Fruit fly (Drosophila melanogaster): ENCODE measurements around the gene CG32603.
A peak's percentile ranks its signal among the peaks of the same experiment; 100 is the strongest.

Gene CG32603

dm6 chrX:14221995-14222394 lies 37.6 kb downstream of the CG32603 start:
- no peak for TF ChIP-seq bab1 (GFP tag; optimal IDR thresholded peaks at IDR 0.05)
- TF ChIP-seq CG33017 (tag; optimal IDR thresholded peaks at IDR 0.05) = no peak
- no peak for TF ChIP-seq Clk (GFP tag; optimal IDR thresholded peaks at IDR 0.05)
- TF ChIP-seq tj (GFP tag; optimal IDR thresholded peaks at IDR 0.05) = peak; percentile 6
- no peak for TF ChIP-seq CG7101 (tag; optimal IDR thresholded peaks at IDR 0.05)
- TF ChIP-seq CG5204 (GFP tag; optimal IDR thresholded peaks at IDR 0.05) = no peak
- no peak for TF ChIP-seq cic (GFP tag; optimal IDR thresholded peaks at IDR 0.05)
- no peak for TF ChIP-seq pad (GFP tag; optimal IDR thresholded peaks at IDR 0.05)
- no peak for TF ChIP-seq ovo (GFP tag; optimal IDR thresholded peaks at IDR 0.05)

DNA sequence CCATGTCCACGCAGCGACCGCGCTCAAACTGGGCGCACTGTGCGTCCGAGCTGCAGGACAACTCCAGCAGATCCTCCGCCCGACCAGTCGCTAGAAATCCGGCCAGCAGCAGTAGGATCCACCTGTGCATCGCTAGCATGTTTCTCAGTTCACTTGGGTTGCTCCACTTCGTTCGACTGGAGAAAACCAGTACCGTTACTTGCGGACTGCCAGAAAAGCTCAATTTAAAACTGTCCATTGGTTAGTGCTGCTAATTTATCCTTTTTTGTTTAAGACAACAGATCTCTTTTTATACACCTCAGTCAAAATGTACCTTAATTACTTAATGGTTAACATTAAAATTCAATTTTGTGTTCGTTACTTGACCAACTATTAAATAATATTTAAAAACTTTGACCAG lies 41.3 kb downstream of the CG32603 start, which contains the start of gene CG11674:
Gene CG11674, minus strand, starts transcription at position 215 of the 400 bp plus-strand sequence.
- TF ChIP-seq cnc (optimal IDR thresholded peaks at IDR 0.05) (no peak), CG5204 (GFP tag; optimal IDR thresholded peaks at IDR 0.05) (no peak), CG7101 (tag; optimal IDR thresholded peaks at IDR 0.05) (no peak), kay (GFP tag; ENCODE audit: borderline replicate concordance) (no peak), ovo (GFP tag; optimal IDR thresholded peaks at IDR 0.05) (peak; percentile 76), pad (GFP tag; optimal IDR thresholded peaks at IDR 0.05) (peak; percentile 55), bab1 (GFP tag; optimal IDR thresholded peaks at IDR 0.05) (no peak), cic (GFP tag; optimal IDR thresholded peaks at IDR 0.05) (no peak)

DNA sequence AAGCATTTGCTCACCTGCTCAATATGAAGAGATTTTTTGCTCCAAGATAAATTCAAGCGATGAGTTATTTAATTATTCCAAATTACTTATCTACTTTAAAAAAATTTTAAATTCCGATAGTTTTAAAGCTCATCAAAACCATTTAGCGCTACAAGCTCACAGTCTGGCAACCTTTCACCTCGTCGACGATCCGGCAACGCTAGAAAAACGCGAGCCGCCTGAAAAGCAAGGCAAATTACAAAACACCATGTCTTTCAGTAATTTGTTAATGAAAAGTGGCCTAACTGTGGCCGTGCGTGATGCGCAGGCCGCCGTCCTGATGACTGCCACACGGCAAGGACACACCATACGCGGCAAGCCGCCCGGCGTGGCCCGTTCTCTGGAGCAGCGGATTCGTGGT lies 41.7 kb downstream of the CG32603 start, which contains the start of gene mRpL38:
Gene mRpL38, plus strand, starts transcription at position 197 of the 400 bp plus-strand sequence.
- TF ChIP-seq Mnt (GFP tag; optimal IDR thresholded peaks at IDR 0.05) (no peak), CG5204 (GFP tag; optimal IDR thresholded peaks at IDR 0.05) (no peak), Crg-1 (GFP tag; optimal IDR thresholded peaks at IDR 0.05) (no peak), cnc (optimal IDR thresholded peaks at IDR 0.05) (no peak), ovo (GFP tag; optimal IDR thresholded peaks at IDR 0.05) (no peak), tj (GFP tag; optimal IDR thresholded peaks at IDR 0.05) (no peak), CG1620 (GFP tag; optimal IDR thresholded peaks at IDR 0.05) (no peak), kay (GFP tag; ENCODE audit: borderline replicate concordance) (no peak)

dm6 chrX:14227043-14227442 lies 42.7 kb downstream of the CG32603 start:
- no peak for TF ChIP-seq Clk (GFP tag; optimal IDR thresholded peaks at IDR 0.05)
- no peak for TF ChIP-seq CG1620 (GFP tag; optimal IDR thresholded peaks at IDR 0.05)
- TF ChIP-seq CG7101 (tag; optimal IDR thresholded peaks at IDR 0.05) = no peak
- no peak for TF ChIP-seq CG33017 (tag; optimal IDR thresholded peaks at IDR 0.05)

DNA sequence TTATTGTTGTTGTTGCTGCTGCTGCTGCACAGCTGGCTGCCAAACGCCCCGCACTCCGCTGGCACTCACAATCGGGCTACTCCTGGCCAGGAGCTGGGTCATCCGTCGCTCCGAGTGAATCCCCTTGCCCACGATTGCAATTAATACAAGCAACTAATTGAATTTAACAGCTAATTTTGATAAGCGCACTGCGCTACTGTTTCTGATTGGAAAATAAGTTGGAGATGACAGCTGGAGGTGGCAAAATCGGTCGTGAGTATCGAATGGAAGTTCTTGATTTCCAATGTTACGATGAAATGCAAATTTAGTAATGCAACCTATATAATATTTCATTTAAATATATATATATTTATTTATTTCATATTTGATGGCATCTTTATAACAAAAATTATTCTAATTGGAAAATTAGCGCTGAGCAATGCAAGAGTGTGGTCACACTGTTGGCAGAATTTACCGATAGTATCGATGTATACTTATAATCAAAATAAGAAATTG lies 49.5 kb downstream of the CG32603 start, which contains the start of gene CG42271:
Gene CG42271, minus strand, starts transcription at position 224 of the 495 bp plus-strand sequence.
- no peak for TF ChIP-seq CG7045 (GFP tag; optimal IDR thresholded peaks at IDR 0.05)
- TF ChIP-seq tj (GFP tag; optimal IDR thresholded peaks at IDR 0.05) = peak; percentile 47
- no peak for TF ChIP-seq CG1620 (GFP tag; optimal IDR thresholded peaks at IDR 0.05)
- TF ChIP-seq CG12768 (GFP tag; optimal IDR thresholded peaks at IDR 0.05) = no peak
- TF ChIP-seq kay (GFP tag; ENCODE audit: borderline replicate concordance) = no peak
- peak; percentile 32 for TF ChIP-seq CG14711 (tag; optimal IDR thresholded peaks at IDR 0.05)
- TF ChIP-seq CG11617 (GFP tag; optimal IDR thresholded peaks at IDR 0.05) = peak; percentile 58
- peak; percentile 58 for TF ChIP-seq CG7101 (tag; optimal IDR thresholded peaks at IDR 0.05)
- TF ChIP-seq Clk (GFP tag; optimal IDR thresholded peaks at IDR 0.05) = no peak
- TF ChIP-seq CG33017 (tag; optimal IDR thresholded peaks at IDR 0.05) = peak; percentile 13
- TF ChIP-seq ovo (GFP tag; optimal IDR thresholded peaks at IDR 0.05) = peak; percentile 17
- TF ChIP-seq CG5204 (GFP tag; optimal IDR thresholded peaks at IDR 0.05) = no peak
- TF ChIP-seq bab1 (GFP tag; optimal IDR thresholded peaks at IDR 0.05) = peak; percentile 16
- TF ChIP-seq cnc (optimal IDR thresholded peaks at IDR 0.05) = no peak
- no peak for TF ChIP-seq toe (GFP tag; optimal IDR thresholded peaks at IDR 0.05)
- peak; percentile 9 for TF ChIP-seq Mnt (GFP tag; optimal IDR thresholded peaks at IDR 0.05)
- TF ChIP-seq Hr96 (GFP tag; optimal IDR thresholded peaks at IDR 0.05) = no peak
- peak; percentile 30 for TF ChIP-seq pad (GFP tag; optimal IDR thresholded peaks at IDR 0.05)
- TF ChIP-seq cic (GFP tag; optimal IDR thresholded peaks at IDR 0.05) = no peak
- peak; percentile 11 for TF ChIP-seq Crg-1 (GFP tag; optimal IDR thresholded peaks at IDR 0.05)

- TF ChIP-seq CG14711 (tag; optimal IDR thresholded peaks at IDR 0.05) (no peak), cic (GFP tag; optimal IDR thresholded peaks at IDR 0.05) (no peak), CG7101 (tag; optimal IDR thresholded peaks at IDR 0.05) (no peak), Clk (GFP tag; optimal IDR thresholded peaks at IDR 0.05) (no peak), CG5204 (GFP tag; optimal IDR thresholded peaks at IDR 0.05) (no peak), bab1 (GFP tag; optimal IDR thresholded peaks at IDR 0.05) (no peak), CG12768 (GFP tag; optimal IDR thresholded peaks at IDR 0.05) (no peak), pad (GFP tag; optimal IDR thresholded peaks at IDR 0.05) (no peak), CG7045 (GFP tag; optimal IDR thresholded peaks at IDR 0.05) (no peak), cnc (optimal IDR thresholded peaks at IDR 0.05) (no peak), CG1620 (GFP tag; optimal IDR thresholded peaks at IDR 0.05) (no peak), tj (GFP tag; optimal IDR thresholded peaks at IDR 0.05) (no peak)
Observed at dm6 chrX:14234468-14234867, 50.1 kb downstream of the CG32603 start.

All from whole organism, adult.